Fruit fly (Drosophila melanogaster): ENCODE results near the gene CG13033.

CG13033 gene

DNA sequence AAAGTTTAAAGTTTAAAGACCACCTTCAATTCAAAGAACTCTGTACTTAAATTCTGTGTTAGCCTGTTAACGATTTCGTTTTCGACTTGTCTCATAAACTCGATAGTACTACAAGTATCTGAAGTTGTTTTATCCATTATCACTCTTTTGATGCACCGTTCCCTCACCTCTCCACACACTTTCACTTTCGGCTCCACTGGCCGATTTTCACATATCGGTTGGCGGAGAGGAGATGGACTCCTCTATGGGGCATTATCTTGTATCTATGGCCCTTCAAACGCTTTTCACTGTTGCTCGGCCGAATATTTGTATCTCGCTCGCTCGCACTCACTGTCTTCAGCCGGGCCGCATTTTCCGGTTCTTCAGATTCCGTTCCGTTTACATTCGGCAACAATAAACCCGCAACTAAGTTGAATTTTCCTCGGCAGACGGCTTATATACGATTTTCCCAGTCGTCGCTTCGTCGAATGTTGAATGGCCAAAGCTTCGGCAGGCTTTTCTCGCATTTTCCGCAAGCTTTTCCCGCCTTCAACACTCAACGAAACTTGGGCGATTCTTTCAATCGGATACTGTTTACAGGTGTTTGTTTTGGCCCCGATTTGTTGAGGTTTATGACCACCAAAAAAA lies 2.3 kb downstream of the CG13033 start, which contains the start of gene CG43373:
Gene CG43373 (minus strand): TSS at position 373 of the 627 bp plus-strand sequence.
- no peak for TF ChIP-seq CG7368 (GFP tag; optimal IDR thresholded peaks at IDR 0.05)
- TF ChIP-seq Sox102F (GFP tag; optimal IDR thresholded peaks at IDR 0.05): no peak
- TF ChIP-seq acj6 (GFP tag; optimal IDR thresholded peaks at IDR 0.05): no peak
- TF ChIP-seq Hr38 (GFP tag; optimal IDR thresholded peaks at IDR 0.05): no peak
- TF ChIP-seq dac (GFP tag; optimal IDR thresholded peaks at IDR 0.05): no peak
- no peak for TF ChIP-seq CG11902 (GFP tag; optimal IDR thresholded peaks at IDR 0.05)
- no peak for TF ChIP-seq lz (GFP tag; optimal IDR thresholded peaks at IDR 0.05)
- no peak for TF ChIP-seq CG16779 (tag; optimal IDR thresholded peaks at IDR 0.05)
- TF ChIP-seq Sox15 (GFP tag; optimal IDR thresholded peaks at IDR 0.05): no peak
- TF ChIP-seq Eip93F (GFP tag; optimal IDR thresholded peaks at IDR 0.05): no peak
- no peak for TF ChIP-seq Ets21C (GFP tag; optimal IDR thresholded peaks at IDR 0.05)
- TF ChIP-seq dsx (GFP tag; optimal IDR thresholded peaks at IDR 0.05; ENCODE audit: poor library complexity, severe bottlenecking): no peak
- TF ChIP-seq Ets96B (tag; optimal IDR thresholded peaks at IDR 0.05): no peak
- no peak for TF ChIP-seq achi (GFP tag; optimal IDR thresholded peaks at IDR 0.05)
- TF ChIP-seq CG8319 (GFP tag; optimal IDR thresholded peaks at IDR 0.05): no peak
- TF ChIP-seq net (GFP tag; optimal IDR thresholded peaks at IDR 0.05): no peak
- no peak for TF ChIP-seq svp (GFP tag)
- no peak; the same call in 1 of the 2 replicates for TF ChIP-seq CG15336 (GFP tag; IDR thresholded peaks at IDR 0.05)

DNA sequence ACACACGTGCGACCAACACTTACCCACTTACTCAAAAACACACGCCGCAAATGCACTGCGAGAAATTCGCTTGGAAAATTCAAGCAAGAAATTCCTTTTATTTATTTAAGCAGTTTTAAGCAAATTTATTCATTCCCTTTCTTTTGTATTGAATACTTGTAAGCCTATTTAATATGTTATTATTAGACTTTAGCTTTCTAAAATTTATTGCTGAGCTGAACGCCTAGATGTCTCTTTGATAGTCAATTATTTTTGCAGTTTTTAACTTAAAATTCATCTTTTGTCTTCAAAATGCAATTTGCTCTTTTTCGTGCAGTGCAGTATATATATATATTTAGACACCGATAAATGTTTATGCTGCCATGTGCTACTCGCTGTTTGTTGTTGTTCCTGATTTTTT lies 11.5 kb downstream of the CG13033 start:
- peak; percentile 10 for TF ChIP-seq Smox (GFP tag; optimal IDR thresholded peaks at IDR 0.05)
- TF ChIP-seq CG10631 (GFP tag; optimal IDR thresholded peaks at IDR 0.05): peak; percentile 14
- TF ChIP-seq Hr39 (GFP tag; optimal IDR thresholded peaks at IDR 0.05): peak; percentile 6
- no peak for TF ChIP-seq CG34406 (GFP tag; optimal IDR thresholded peaks at IDR 0.05)
- TF ChIP-seq CG32006 (GFP tag; optimal IDR thresholded peaks at IDR 0.05): peak; percentile 54
- TF ChIP-seq Sox14 (GFP tag; optimal IDR thresholded peaks at IDR 0.05): peak; percentile 7
- TF ChIP-seq CG3032 (tag; optimal IDR thresholded peaks at IDR 0.05): no peak
- TF ChIP-seq pdm3 (GFP tag; optimal IDR thresholded peaks at IDR 0.05): peak; percentile 17
- TF ChIP-seq Hr4 (GFP tag; optimal IDR thresholded peaks at IDR 0.05): peak; percentile 44
- TF ChIP-seq CG16779 (tag; optimal IDR thresholded peaks at IDR 0.05): no peak
- peak; percentile 65 for TF ChIP-seq svp (GFP tag)
- peak; percentile 11 for TF ChIP-seq lz (GFP tag; optimal IDR thresholded peaks at IDR 0.05)
- no peak for TF ChIP-seq CG8119 (GFP tag; IDR thresholded peaks at IDR 0.05)
- peak; percentile 30 for TF ChIP-seq CG3919 (GFP tag; optimal IDR thresholded peaks at IDR 0.05)
- TF ChIP-seq fkh (GFP tag; optimal IDR thresholded peaks at IDR 0.05): peak; percentile 73
- no peak for TF ChIP-seq Ets21C (GFP tag; optimal IDR thresholded peaks at IDR 0.05)
- TF ChIP-seq cyc (GFP tag; optimal IDR thresholded peaks at IDR 0.05): peak; percentile 36
- TF ChIP-seq CG4318 (GFP tag; optimal IDR thresholded peaks at IDR 0.05): peak; percentile 17
- peak; percentile 35 for TF ChIP-seq OdsH (GFP tag; optimal IDR thresholded peaks at IDR 0.05)
- TF ChIP-seq achi (GFP tag; optimal IDR thresholded peaks at IDR 0.05): peak; percentile 4
- peak; percentile 72 for TF ChIP-seq Eip78C (GFP tag)

DNA sequence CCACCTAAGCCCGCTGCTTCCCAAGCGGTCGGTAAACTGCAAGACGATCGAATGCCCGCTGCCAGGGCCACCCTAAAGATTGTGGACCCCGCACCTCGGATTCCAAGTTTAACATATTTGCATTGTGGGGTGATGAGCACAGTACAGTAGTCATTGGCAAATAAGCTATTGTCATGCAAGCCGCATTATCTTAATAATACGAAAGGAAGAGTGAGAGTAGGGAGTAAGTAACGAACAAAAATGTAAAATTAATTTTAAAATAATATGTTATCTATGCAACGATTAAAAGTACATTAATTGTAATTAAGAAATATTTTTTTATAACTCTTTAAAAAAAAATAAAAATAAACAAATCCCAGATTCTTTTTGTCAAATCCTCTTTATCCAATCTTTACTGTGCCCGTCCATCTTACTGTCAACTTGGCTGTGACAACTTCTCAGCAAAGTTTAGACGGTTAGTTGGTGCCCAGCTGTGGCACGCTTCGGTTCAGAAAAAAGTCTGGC lies 48.2 kb downstream of the CG13033 start, which contains the start of gene st:
Gene st (plus strand): TSS at position 454 of the 504 bp plus-strand sequence.
- TF ChIP-seq CG6792 (GFP tag; optimal IDR thresholded peaks at IDR 0.05): no peak
- no peak for TF ChIP-seq net (GFP tag; optimal IDR thresholded peaks at IDR 0.05)
- TF ChIP-seq CG10631 (GFP tag; optimal IDR thresholded peaks at IDR 0.05): peak; percentile 21
- TF ChIP-seq CG8632 (GFP tag; optimal IDR thresholded peaks at IDR 0.05): no peak
- TF ChIP-seq CG1621 (tag; optimal IDR thresholded peaks at IDR 0.05): no peak
- TF ChIP-seq CG32006 (GFP tag; optimal IDR thresholded peaks at IDR 0.05): peak; percentile 45
- TF ChIP-seq CG11294 (GFP tag; IDR thresholded peaks at IDR 0.05): no peak
- TF ChIP-seq Hr39 (GFP tag; optimal IDR thresholded peaks at IDR 0.05): no peak
- TF ChIP-seq Gug (GFP tag; IDR thresholded peaks at IDR 0.05): no peak
- peak; percentile 18 for TF ChIP-seq fkh (GFP tag; optimal IDR thresholded peaks at IDR 0.05)
- TF ChIP-seq CG6808 (GFP tag; optimal IDR thresholded peaks at IDR 0.05): no peak
- peak; percentile 17 for TF ChIP-seq OdsH (GFP tag; optimal IDR thresholded peaks at IDR 0.05)
- TF ChIP-seq achi (GFP tag; optimal IDR thresholded peaks at IDR 0.05): peak; percentile 7
- no peak for TF ChIP-seq Ets21C (GFP tag; optimal IDR thresholded peaks at IDR 0.05)
- TF ChIP-seq Eip75B (GFP tag; optimal IDR thresholded peaks at IDR 0.05): no peak
- peak; percentile 24 for TF ChIP-seq Hr4 (GFP tag; optimal IDR thresholded peaks at IDR 0.05)
- no peak for TF ChIP-seq dsx (GFP tag; optimal IDR thresholded peaks at IDR 0.05; ENCODE audit: poor library complexity, severe bottlenecking)

Measured in whole organism, prepupa.